Fruit fly (Drosophila melanogaster): ENCODE measurements around the gene CG4949.

The CG4949 gene

DNA sequence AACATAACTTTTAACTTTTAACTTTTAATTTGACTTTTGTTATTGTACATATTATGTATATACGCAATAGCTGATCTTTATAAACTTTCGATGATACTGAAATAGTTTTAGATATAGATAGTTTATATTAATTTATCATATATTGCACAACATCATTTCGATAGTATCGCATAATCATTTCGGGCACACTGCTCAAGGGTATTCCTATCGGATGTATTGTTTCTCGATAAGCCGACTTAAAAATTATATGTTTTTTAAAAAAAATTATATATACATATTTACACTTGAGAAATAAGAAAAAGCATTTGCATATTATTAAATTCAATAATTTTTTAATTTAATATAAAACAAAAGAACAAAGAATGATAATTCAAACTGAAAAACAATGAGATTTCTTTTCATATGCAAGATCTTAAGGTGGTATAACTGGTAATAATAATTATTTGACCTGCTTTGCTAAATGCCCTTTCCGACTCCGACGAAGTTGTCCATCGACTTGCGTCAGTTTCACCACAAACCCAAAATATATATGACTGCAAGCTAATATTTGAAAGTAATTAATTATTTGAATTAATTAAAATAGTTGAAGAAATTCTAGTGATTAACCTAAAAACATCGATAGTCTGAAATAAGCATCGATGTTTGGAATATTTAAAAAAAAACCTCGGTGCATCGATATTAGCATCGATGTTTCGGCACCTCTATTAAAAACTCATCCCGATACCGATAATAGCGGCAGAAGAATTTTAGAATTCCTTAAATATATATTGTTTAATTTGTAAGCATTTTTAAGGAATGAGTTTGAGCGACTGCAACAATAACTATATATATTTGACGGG, at the start of gene CG4949:
Gene CG4949 (plus strand): TSS at position 698 of the 839 bp plus-strand sequence.
- no peak for TF ChIP-seq toe (GFP tag; optimal IDR thresholded peaks at IDR 0.05)
- peak; percentile 15 for TF ChIP-seq CG11617 (GFP tag; optimal IDR thresholded peaks at IDR 0.05)
- TF ChIP-seq tj (GFP tag; optimal IDR thresholded peaks at IDR 0.05) = no peak
- TF ChIP-seq kay (GFP tag; ENCODE audit: borderline replicate concordance) = peak; percentile 79
- TF ChIP-seq CG7101 (tag; optimal IDR thresholded peaks at IDR 0.05) = peak; percentile 3
- no peak for TF ChIP-seq CG7045 (GFP tag; optimal IDR thresholded peaks at IDR 0.05)
- no peak for TF ChIP-seq cic (GFP tag; optimal IDR thresholded peaks at IDR 0.05)
- TF ChIP-seq CG1620 (GFP tag; optimal IDR thresholded peaks at IDR 0.05) = peak; percentile 30
- TF ChIP-seq CG5204 (GFP tag; optimal IDR thresholded peaks at IDR 0.05) = no peak

DNA sequence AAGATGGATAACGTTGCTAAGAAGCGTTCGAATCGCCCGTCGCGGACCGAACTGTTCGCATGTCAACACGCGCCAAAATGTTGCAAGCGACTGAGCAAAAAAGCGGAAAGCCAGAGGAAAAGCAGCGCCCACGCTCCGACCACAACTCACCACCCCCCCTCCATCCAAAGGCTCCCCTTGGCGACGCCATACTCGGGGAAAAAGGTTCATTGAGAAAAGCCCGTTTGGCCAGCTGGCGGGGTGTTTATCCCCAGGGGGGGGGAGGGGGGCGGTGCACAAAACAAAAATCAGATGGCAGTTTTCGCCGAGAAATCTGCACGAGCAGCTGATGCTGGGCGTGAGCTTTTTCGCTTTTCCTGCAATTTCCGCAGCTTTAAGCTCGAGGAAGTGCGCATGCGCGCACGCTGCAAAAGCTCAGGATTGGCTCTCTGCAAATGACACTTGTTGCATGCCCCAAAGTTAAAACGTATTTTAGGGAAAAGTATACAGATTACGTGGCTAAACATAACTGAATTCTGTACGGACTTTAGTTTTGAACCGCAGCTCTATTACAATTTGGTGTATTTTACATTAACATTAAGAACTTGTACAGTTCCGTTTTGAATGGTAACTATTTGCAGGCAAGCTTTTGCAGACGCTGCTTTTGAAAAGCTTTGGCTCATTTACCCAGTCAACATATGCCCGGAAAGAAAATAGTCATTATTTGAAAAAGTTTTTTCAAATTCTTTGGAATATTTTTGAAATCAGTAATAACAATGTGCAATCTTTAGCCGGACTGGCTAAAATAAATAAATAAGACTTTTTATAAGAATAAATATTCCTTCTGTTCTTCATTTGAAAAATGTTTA, 30.7 kb upstream of the CG4949 start:
- TF ChIP-seq CG7045 (GFP tag; optimal IDR thresholded peaks at IDR 0.05) (no peak), ovo (GFP tag; optimal IDR thresholded peaks at IDR 0.05) (no peak), tj (GFP tag; optimal IDR thresholded peaks at IDR 0.05) (no peak), Crg-1 (GFP tag; optimal IDR thresholded peaks at IDR 0.05) (no peak), cic (GFP tag; optimal IDR thresholded peaks at IDR 0.05) (no peak), kay (GFP tag; ENCODE audit: borderline replicate concordance) (no peak), bab1 (GFP tag; optimal IDR thresholded peaks at IDR 0.05) (no peak)

DNA sequence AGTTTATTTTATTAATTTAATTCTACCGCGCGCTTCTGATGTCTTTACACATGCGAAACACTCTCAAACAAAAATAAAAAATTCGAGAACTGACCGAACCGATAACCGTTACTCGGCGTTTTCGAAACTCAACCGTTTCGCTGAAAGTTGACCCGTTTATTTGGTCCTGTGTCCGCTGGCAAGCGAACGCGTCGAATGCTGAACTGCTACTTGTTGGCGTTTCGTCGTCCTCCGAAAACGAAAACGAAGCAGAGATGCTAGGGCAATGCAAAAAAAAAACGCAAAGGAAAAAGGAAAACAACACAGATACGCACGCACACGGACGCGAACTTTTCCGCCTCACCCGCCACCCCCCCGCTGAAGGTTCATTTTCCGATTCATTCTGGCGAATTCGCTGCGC, 12.0 kb upstream of the CG4949 start, which contains the start of gene CG45002:
Gene CG45002 (minus strand): TSS at position 101 of the 400 bp plus-strand sequence.
- TF ChIP-seq CG12768 (GFP tag; optimal IDR thresholded peaks at IDR 0.05) = no peak
- no peak for TF ChIP-seq CG5204 (GFP tag; optimal IDR thresholded peaks at IDR 0.05)
- no peak for TF ChIP-seq Hr96 (GFP tag; optimal IDR thresholded peaks at IDR 0.05)
- TF ChIP-seq cnc (optimal IDR thresholded peaks at IDR 0.05) = no peak

DNA sequence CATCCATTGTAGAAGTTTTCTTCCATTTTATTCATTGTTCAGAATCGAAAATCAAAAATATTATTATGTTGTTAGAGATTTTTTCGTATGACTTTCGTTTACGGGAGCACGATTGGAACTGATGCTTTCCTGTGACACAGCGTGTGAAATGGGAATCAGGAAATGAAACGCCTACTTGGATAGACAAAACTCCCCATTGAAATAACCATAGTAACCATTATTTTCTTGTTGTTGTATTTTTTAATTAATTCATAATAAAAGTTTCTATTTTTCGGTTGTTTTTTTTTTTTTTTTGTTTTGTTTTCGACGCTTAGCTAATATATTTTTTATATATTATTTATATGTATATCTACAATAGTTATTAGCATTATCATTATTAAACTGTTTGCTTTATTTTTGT, 10.2 kb upstream of the CG4949 start, which contains the start of gene CG43077:
Gene CG43077 (minus strand): TSS at position 101 of the 400 bp plus-strand sequence.
- TF ChIP-seq ovo (GFP tag; optimal IDR thresholded peaks at IDR 0.05) (no peak), CG1620 (GFP tag; optimal IDR thresholded peaks at IDR 0.05) (no peak), bab1 (GFP tag; optimal IDR thresholded peaks at IDR 0.05) (no peak), tj (GFP tag; optimal IDR thresholded peaks at IDR 0.05) (no peak), CG12768 (GFP tag; optimal IDR thresholded peaks at IDR 0.05) (no peak), Clk (GFP tag; optimal IDR thresholded peaks at IDR 0.05) (no peak), CG14711 (tag; optimal IDR thresholded peaks at IDR 0.05) (no peak), CG7045 (GFP tag; optimal IDR thresholded peaks at IDR 0.05) (no peak), cnc (optimal IDR thresholded peaks at IDR 0.05) (no peak), CG5204 (GFP tag; optimal IDR thresholded peaks at IDR 0.05) (no peak), Hr96 (GFP tag; optimal IDR thresholded peaks at IDR 0.05) (no peak), CG11617 (GFP tag; optimal IDR thresholded peaks at IDR 0.05) (no peak), CG7101 (tag; optimal IDR thresholded peaks at IDR 0.05) (no peak), cic (GFP tag; optimal IDR thresholded peaks at IDR 0.05) (no peak), CG33017 (tag; optimal IDR thresholded peaks at IDR 0.05) (no peak)

DNA sequence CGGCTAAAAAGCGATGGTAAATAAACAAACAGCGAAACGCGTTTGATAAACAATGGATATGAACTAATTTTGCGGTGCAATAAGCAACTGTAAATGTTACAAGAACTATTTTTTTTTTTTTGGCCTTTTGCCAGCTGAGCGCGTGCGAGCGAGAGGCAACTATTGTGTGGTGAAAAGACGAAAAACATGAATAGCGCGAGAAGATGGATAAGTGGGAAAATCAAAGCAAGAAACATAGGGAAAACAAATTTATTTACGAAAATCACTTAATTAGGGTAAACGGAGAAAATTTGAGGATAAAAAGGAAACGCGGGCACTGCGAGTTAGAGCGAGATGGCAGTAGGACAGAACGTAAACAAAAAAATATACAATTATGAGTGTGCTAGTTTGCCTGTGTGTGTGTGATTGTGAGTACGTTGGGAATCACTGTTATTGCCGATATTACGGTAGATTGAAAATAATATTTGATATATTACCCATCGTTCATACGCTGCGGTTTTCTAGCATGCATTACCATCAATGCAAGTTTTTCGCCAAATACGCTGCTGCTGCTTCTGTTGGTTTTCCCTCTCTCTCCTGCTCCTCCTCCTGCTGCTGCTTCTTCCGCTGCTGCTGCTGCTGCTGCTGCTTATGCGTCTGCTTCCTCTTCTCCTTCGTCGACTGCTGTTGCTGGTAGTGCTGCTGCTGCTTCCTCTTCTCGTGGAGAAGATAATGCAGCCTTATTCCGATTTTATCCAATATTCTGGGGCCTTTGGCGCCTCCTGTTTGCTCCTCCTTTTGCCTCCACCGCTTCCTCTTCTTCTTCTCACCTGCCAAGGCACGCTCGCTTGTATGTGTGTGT, 2.0 kb upstream of the CG4949 start:
- TF ChIP-seq CG12768 (GFP tag; optimal IDR thresholded peaks at IDR 0.05) (no peak), cic (GFP tag; optimal IDR thresholded peaks at IDR 0.05) (no peak), Crg-1 (GFP tag; optimal IDR thresholded peaks at IDR 0.05) (peak; percentile 18), CG33017 (tag; optimal IDR thresholded peaks at IDR 0.05) (no peak), CG1620 (GFP tag; optimal IDR thresholded peaks at IDR 0.05) (peak; percentile 12), pad (GFP tag; optimal IDR thresholded peaks at IDR 0.05) (peak; percentile 27), Hr96 (GFP tag; optimal IDR thresholded peaks at IDR 0.05) (no peak), Mnt (GFP tag; optimal IDR thresholded peaks at IDR 0.05) (no peak)

Measured in whole organism, adult.